Worm (Caenorhabditis elegans) whole organism, L3 larva: ENCODE results near the gene atln-2.

Experiments used
- R02D3.7 ChIP-seq: fragments of 150-350 bp; optimal IDR thresholded peaks from 2 replicates; lab custom pipeline; 2014; ENCODE audit warnings: missing biosample characterization, missing genetic modification characterization
- aly-2 ChIP-seq: fragments of 150-350 bp; optimal IDR thresholded peaks from 2 replicates; lab custom pipeline; 2014; ENCODE audit warnings: missing biosample characterization, missing genetic modification characterization
- daf-12 ChIP-seq: fragments of 150-350 bp; optimal IDR thresholded peaks from 2 replicates; lab custom pipeline; 2014; ENCODE audit warnings: missing biosample characterization, missing genetic modification reagents, missing genetic modification characterization
- fos-1 ChIP-seq: fragments of 150-350 bp; optimal IDR thresholded peaks from 2 replicates; lab custom pipeline; 2014; ENCODE audit warnings: missing biosample characterization, missing genetic modification characterization
- lin-15B ChIP-seq: fragments of 150-350 bp; optimal IDR thresholded peaks from 2 replicates; lab custom pipeline; 2014; ENCODE audit warnings: missing biosample characterization, missing genetic modification characterization
- mdl-1 ChIP-seq: fragments of 150-350 bp; optimal IDR thresholded peaks from 2 replicates; lab custom pipeline; 2014; ENCODE audit warnings: missing biosample characterization, missing genetic modification characterization
- nfya-1 ChIP-seq: sonication (generic microtip); optimal IDR thresholded peaks from 2 replicates; lab custom pipeline; 2017; ENCODE audit warnings: missing genetic modification characterization, mild to moderate bottlenecking, missing compliant biosample characterization, antibody characterized with exemption, moderate library complexity; ENCODE audit not compliant: insufficient read depth
- nhr-11 ChIP-seq: fragments of 150-350 bp; optimal IDR thresholded peaks from 2 replicates; lab custom pipeline; 2014; ENCODE audit warnings: missing biosample characterization, missing genetic modification characterization
- nhr-23 ChIP-seq: fragments of 150-350 bp; optimal IDR thresholded peaks from 2 replicates; lab custom pipeline; 2014; ENCODE audit warnings: missing biosample characterization, missing genetic modification reagents, missing genetic modification characterization
- pha-4 ChIP-seq: fragments of 150-350 bp; optimal IDR thresholded peaks from 2 replicates; lab custom pipeline; 2014; ENCODE audit warnings: missing biosample characterization, missing genetic modification reagents, missing genetic modification characterization
- skn-1 ChIP-seq: fragments of 150-350 bp; optimal IDR thresholded peaks from 2 replicates; lab custom pipeline; 2014; ENCODE audit warnings: missing biosample characterization, missing genetic modification characterization
- unc-39 ChIP-seq: sonication (generic microtip); optimal IDR thresholded peaks from 4 replicates; lab custom pipeline; 2017; ENCODE audit warnings: missing biosample characterization, missing genetic modification characterization
- ztf-11 ChIP-seq: fragments of 150-350 bp; optimal IDR thresholded peaks from 2 replicates; lab custom pipeline; 2014; ENCODE audit warnings: missing biosample characterization, missing genetic modification characterization

DNA sequence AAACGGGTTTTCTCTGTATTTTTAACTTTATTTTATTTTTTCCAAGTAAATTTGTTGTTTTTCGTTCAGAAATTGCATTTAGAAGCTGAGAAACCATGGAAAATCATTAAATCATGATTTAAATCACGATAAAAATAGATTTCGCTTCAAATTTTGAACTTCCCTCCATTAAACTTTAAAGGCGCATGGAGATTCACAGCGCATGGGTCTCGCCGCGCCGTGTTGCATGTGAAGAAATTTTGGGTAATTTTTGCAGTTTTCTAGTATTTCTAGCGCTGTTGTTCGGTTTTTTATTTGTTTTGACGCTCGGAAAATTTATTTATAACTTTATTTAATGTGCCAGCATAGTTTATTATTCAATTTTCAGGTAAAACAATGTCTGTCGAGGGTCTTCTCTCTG is 55.6 kb downstream of the atln-2 start, which contains the start of gene eef-1B.2:
- TF ChIP-seq nhr-11 (tag; lab: Kevin White, UChicago) (no peak), R02D3.7 (tag; lab: Kevin White, UChicago) (peak; percentile 10), daf-12 (tag; lab: Kevin White, UChicago) (no peak), nhr-23 (tag; lab: Kevin White, UChicago) (peak; percentile 60), lin-15B (tag; lab: Kevin White, UChicago) (peak; percentile 78), skn-1 (peak; percentile 75), pha-4 (tag; lab: Kevin White, UChicago) (peak; percentile 86), mdl-1 (tag; lab: Kevin White, UChicago) (no peak), nfya-1 (tag; lab: Kevin White, UChicago) (peak; percentile 85), fos-1 (tag; lab: Kevin White, UChicago) (no peak), aly-2 (tag; lab: Kevin White, UChicago) (no peak), ztf-11 (tag; lab: Kevin White, UChicago) (no peak), unc-39 (tag; lab: Kevin White, UChicago) (no peak)
